Worm (Caenorhabditis elegans): ENCODE measurements around the gene wdfy-2.
A peak's percentile ranks its signal among the peaks of the same experiment; 100 is the strongest.

Gene wdfy-2

DNA sequence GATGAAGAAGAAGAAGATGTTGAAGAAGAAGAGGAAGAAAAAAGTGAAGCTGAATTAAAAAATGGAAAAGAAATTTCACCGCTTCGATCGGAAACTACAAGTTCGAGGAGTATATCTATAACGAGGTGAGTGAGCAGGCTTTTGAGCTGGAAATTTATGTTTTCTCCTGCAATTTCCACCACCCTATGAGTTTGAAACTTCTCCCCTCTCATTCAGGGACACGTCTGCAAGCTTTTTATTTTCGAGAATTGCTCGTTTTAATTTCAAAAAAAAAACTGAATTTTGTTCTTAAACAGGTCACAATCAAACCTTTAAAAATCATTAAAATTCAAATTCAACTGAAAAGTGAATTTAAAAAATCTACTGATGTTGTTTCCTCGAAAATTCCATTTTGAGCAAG, 42.6 kb downstream of the wdfy-2 start:
- TF ChIP-seq ztf-23 (GFP tag; IDR thresholded peaks at IDR 0.05), result no peak

DNA sequence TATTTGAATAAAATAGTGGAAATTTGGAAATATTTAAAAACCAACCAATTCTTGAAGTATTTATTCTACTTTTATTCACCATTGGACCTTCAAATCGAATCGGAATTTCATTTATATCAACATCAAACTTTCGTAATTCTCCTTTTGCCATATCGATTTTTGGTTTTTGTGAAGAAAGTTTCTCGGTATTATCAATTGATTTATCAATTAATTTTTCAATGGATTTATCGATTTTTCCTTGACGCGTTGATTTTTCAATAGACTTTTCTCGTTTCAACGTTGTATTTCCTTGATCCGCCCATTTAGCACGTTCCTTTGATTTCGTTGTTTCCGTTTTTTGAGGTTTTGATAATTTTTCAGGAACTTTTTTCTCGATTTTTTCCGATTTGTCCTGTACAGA, 49.7 kb downstream of the wdfy-2 start:
- TF ChIP-seq ref-1 (GFP tag; conservative IDR thresholded peaks at IDR 0.05) (no peak), T22C8.4 (GFP tag; IDR thresholded peaks at IDR 0.05) (0 out of 2 replicates have a peak, but pooled peaks have one; percentile 6)
